Worm (Caenorhabditis elegans) whole organism, L1 larva: ENCODE results near the gene T25B9.1.

Experiments
- C04F5.9 ChIP-seq: sonication (generic microtip); optimal IDR thresholded peaks from 2 replicates; lab custom pipeline; 2016; ENCODE audit warnings: missing genetic modification characterization, missing compliant biosample characterization
- C16A3.4 ChIP-seq: fragments of 150-350 bp; optimal IDR thresholded peaks from 2 replicates; lab custom pipeline; 2014; ENCODE audit warnings: missing biosample characterization, missing genetic modification characterization
- F16B12.6 ChIP-seq: fragments of 150-350 bp; optimal IDR thresholded peaks from 2 replicates; lab custom pipeline; 2014; ENCODE audit warnings: missing biosample characterization, missing genetic modification characterization
- aly-2 ChIP-seq: fragments of 150-350 bp; optimal IDR thresholded peaks from 2 replicates; lab custom pipeline; 2014; ENCODE audit warnings: missing biosample characterization, missing genetic modification characterization
- blmp-1 ChIP-seq: fragments of 150-350 bp; optimal IDR thresholded peaks from 2 replicates; lab custom pipeline; 2014; ENCODE audit warnings: missing biosample characterization, missing genetic modification characterization
- ceh-63 ChIP-seq: fragments of 200-800 bp; sonication (Bioruptor generic); optimal IDR thresholded peaks from 2 replicates; lab custom pipeline; 2018; ENCODE audit warnings: mild to moderate bottlenecking, missing genetic modification characterization, missing compliant biosample characterization
- ces-1 ChIP-seq: fragments of 150-350 bp; optimal IDR thresholded peaks from 2 replicates; lab custom pipeline; 2014; ENCODE audit warnings: missing biosample characterization, missing genetic modification reagents, missing genetic modification characterization
- dpl-1 ChIP-seq, 3 experiments: fragments of 150-350 bp in 2 of 3; sonication (generic microtip) in 1 of 3; optimal IDR thresholded peaks; 2 replicates each; lab custom pipeline; 2014 to 2017; ENCODE audit warnings: missing biosample characterization in 3 of 3, missing genetic modification characterization in 3 of 3, missing genetic modification reagents in 3 of 3
- dsc-1 ChIP-seq: sonication (generic microtip); optimal IDR thresholded peaks from 2 replicates; lab custom pipeline; 2016; ENCODE audit warnings: mild to moderate bottlenecking, missing genetic modification characterization, missing compliant biosample characterization
- efl-1 ChIP-seq, 4 experiments: fragments of 150-350 bp; optimal IDR thresholded peaks in 3 of 4; peaks in 1 of 4; 1 replicate in 1 of 4; 2 replicates in 3 of 4; lab custom pipeline; 2014; ENCODE audit warnings: missing biosample characterization in 2 of 4, missing genetic modification characterization in 2 of 4, missing genetic modification reagents in 2 of 4
- egl-13 ChIP-seq: sonication (generic microtip); optimal IDR thresholded peaks from 2 replicates; lab custom pipeline; 2016; ENCODE audit warnings: missing genotype, missing genetic modification reagents, missing genetic modification characterization, missing compliant biosample characterization
- elt-2 ChIP-seq: sonication (generic microtip); optimal IDR thresholded peaks from 2 replicates; lab custom pipeline; 2016; ENCODE audit warnings: missing genetic modification characterization, mild to moderate bottlenecking, inconsistent platforms, missing compliant biosample characterization, missing genetic modification reagents
- ets-5 ChIP-seq: fragments of 200-800 bp; sonication (Bioruptor generic); IDR thresholded peaks from 2 replicates; pipeline ENCODE4 v1.3.6; 2022; ENCODE audit warnings: missing genetic modification characterization, missing compliant biosample characterization
- fkh-8 ChIP-seq: sonication (generic microtip); optimal IDR thresholded peaks from 2 replicates; lab custom pipeline; 2016; ENCODE audit warnings: mild to moderate bottlenecking, missing genetic modification characterization, missing compliant biosample characterization
- hlh-17 ChIP-seq: fragments of 200-800 bp; sonication (Bioruptor generic); optimal IDR thresholded peaks from 2 replicates; lab custom pipeline; 2018; ENCODE audit warnings: missing genetic modification characterization, mild to moderate bottlenecking, missing compliant biosample characterization, moderate library complexity, borderline replicate concordance
- lin-14 ChIP-seq: fragments of 200-800 bp; sonication (Bioruptor generic); optimal IDR thresholded peaks from 2 replicates; lab custom pipeline; 2018; ENCODE audit warnings: mild to moderate bottlenecking, missing genetic modification characterization, moderate library complexity, missing compliant biosample characterization
- lin-15B ChIP-seq: fragments of 150-350 bp; sonication (generic microtip); optimal IDR thresholded peaks from 3 replicates; lab custom pipeline; 2014; ENCODE audit warnings: missing biosample characterization, missing genetic modification characterization
- lin-35 ChIP-seq, 2 experiments: fragments of 150-350 bp; optimal IDR thresholded peaks; 2 replicates each; lab custom pipeline; 2014; ENCODE audit warnings: missing biosample characterization in 2 of 2, missing genetic modification characterization in 2 of 2, missing genetic modification reagents in 2 of 2
- lir-3 ChIP-seq: sonication (generic microtip); optimal IDR thresholded peaks from 2 replicates; lab custom pipeline; 2016; ENCODE audit warnings: mild to moderate bottlenecking, missing genetic modification characterization, moderate library complexity, missing compliant biosample characterization; ENCODE audit not compliant: poor library complexity
- lsy-2 ChIP-seq, 2 experiments: fragments of 150-350 bp; optimal IDR thresholded peaks; 2 replicates each; lab custom pipeline; 2014; ENCODE audit warnings: missing biosample characterization in 2 of 2, missing genetic modification characterization in 2 of 2
- mef-2 ChIP-seq: fragments of 150-350 bp; optimal IDR thresholded peaks from 2 replicates; lab custom pipeline; 2014; ENCODE audit warnings: missing biosample characterization, missing genetic modification characterization
- mep-1 ChIP-seq: fragments of 150-350 bp; optimal IDR thresholded peaks from 2 replicates; lab custom pipeline; 2014; ENCODE audit warnings: missing biosample characterization, missing genetic modification characterization
- nhr-20 ChIP-seq: sonication (generic microtip); optimal IDR thresholded peaks from 2 replicates; lab custom pipeline; 2016; ENCODE audit warnings: mild to moderate bottlenecking, missing genetic modification characterization, missing compliant biosample characterization
- nhr-47 ChIP-seq: sonication (generic microtip); optimal IDR thresholded peaks from 2 replicates; lab custom pipeline; 2016; ENCODE audit warnings: mild to moderate bottlenecking, missing genetic modification characterization, moderate library complexity, missing compliant biosample characterization
- nhr-71 ChIP-seq: sonication (generic microtip); optimal IDR thresholded peaks from 2 replicates; lab custom pipeline; 2016; ENCODE audit warnings: mild to moderate bottlenecking, missing genetic modification characterization, moderate library complexity, missing compliant biosample characterization
- nhr-77 ChIP-seq: fragments of 150-350 bp; optimal IDR thresholded peaks from 2 replicates; lab custom pipeline; 2014; ENCODE audit warnings: missing biosample characterization, missing genetic modification characterization
- nhr-85 ChIP-seq: sonication (generic microtip); peaks from one replicate; lab custom pipeline; 2016; ENCODE audit warnings: missing genetic modification characterization, inconsistent platforms, missing compliant biosample characterization
- nhr-90 ChIP-seq: sonication (generic microtip); optimal IDR thresholded peaks from 2 replicates; lab custom pipeline; 2016; ENCODE audit warnings: mild to moderate bottlenecking, missing genetic modification characterization, missing compliant biosample characterization; ENCODE audit not compliant: poor library complexity
- pqm-1 ChIP-seq: sonication (generic microtip); optimal IDR thresholded peaks from 3 replicates; lab custom pipeline; 2017; ENCODE audit warnings: missing biosample characterization, missing genetic modification characterization
- skn-1 ChIP-seq: fragments of 150-350 bp; optimal IDR thresholded peaks from 2 replicates; lab custom pipeline; 2014; ENCODE audit warnings: missing biosample characterization, missing genetic modification characterization
- snu-23 ChIP-seq: sonication (generic microtip); optimal IDR thresholded peaks from 2 replicates; lab custom pipeline; 2016; ENCODE audit warnings: missing genetic modification characterization, missing compliant biosample characterization
- swsn-7 ChIP-seq: sonication (generic microtip); optimal IDR thresholded peaks from 2 replicates; lab custom pipeline; 2016; ENCODE audit warnings: missing genetic modification characterization, missing compliant biosample characterization
- vab-15 ChIP-seq: sonication (generic microtip); optimal IDR thresholded peaks from 2 replicates; lab custom pipeline; 2017; ENCODE audit warnings: missing genotype, mild to moderate bottlenecking, missing genetic modification characterization, missing compliant biosample characterization
- xbp-1 ChIP-seq: sonication (generic microtip); optimal IDR thresholded peaks from 2 replicates; lab custom pipeline; 2016; ENCODE audit warnings: missing genetic modification characterization, missing compliant biosample characterization
- zag-1 ChIP-seq: fragments of 150-350 bp; optimal IDR thresholded peaks from 2 replicates; lab custom pipeline; 2014; ENCODE audit warnings: missing biosample characterization, missing genetic modification characterization
- ztf-11 ChIP-seq, 2 experiments: sonication (generic microtip); optimal IDR thresholded peaks; 2 replicates each; lab custom pipeline; 2016 to 2017; ENCODE audit warnings: missing genetic modification characterization in 2 of 2, missing biosample characterization in 1 of 2, missing compliant biosample characterization in 1 of 2

The T25B9.1 gene

ce11 chrIV:10718075-10718474 lies 31.9 kb downstream of the T25B9.1 start:
- TF ChIP-seq mep-1 (no peak), blmp-1 (tag; lab: Kevin White, UChicago) (peak; percentile 51)

ce11 chrIV:10716348-10716747 lies 33.6 kb downstream of the T25B9.1 start, which contains the start of gene ncx-3:
Gene ncx-3 (plus strand): TSS chrIV:10716648.
- no peak for TF ChIP-seq lin-15B (tag; lab: Kevin White, UChicago)
- no peak for TF ChIP-seq lsy-2 (tag; optimal IDR thresholded peaks at IDR 0.05; lab: Kevin White, UChicago)
- no peak for TF ChIP-seq egl-13
- no peak for TF ChIP-seq aly-2 (tag; lab: Kevin White, UChicago)
- TF ChIP-seq ceh-63 = no peak
- no peak for TF ChIP-seq lin-35 (GFP tag; optimal IDR thresholded peaks at IDR 0.05; lab: Kevin White, UChicago)
- no peak for TF ChIP-seq ets-5 (GFP tag; lab: Robert Waterston, UW)
- TF ChIP-seq swsn-7 (tag; lab: Kevin White, UChicago) = no peak
- no peak for TF ChIP-seq hlh-17 (GFP tag; lab: Kevin White, UChicago)
- TF ChIP-seq pqm-1 (tag; lab: Kevin White, UChicago) = no peak

ce11 chrIV:10714594-10714993 lies 35.3 kb downstream of the T25B9.1 start:
- TF ChIP-seq F16B12.6 = no peak
- no peak for TF ChIP-seq zag-1 (tag; lab: Kevin White, UChicago)
- no peak for TF ChIP-seq ces-1
- no peak for TF ChIP-seq elt-2 (tag; lab: Kevin White, UChicago)
- TF ChIP-seq nhr-71 (tag; lab: Kevin White, UChicago) = peak; percentile 45
- TF ChIP-seq lir-3 (tag; lab: Kevin White, UChicago) = no peak
- no peak for TF ChIP-seq ztf-11 (tag; optimal IDR thresholded peaks at IDR 0.05; lab: Kevin White, UChicago)
- no peak for TF ChIP-seq dsc-1
- TF ChIP-seq pqm-1 (tag; lab: Kevin White, UChicago) = no peak
- peak; percentile 23 to 29 for TF ChIP-seq efl-1 (optimal IDR thresholded peaks at IDR 0.05; lab: Kevin White, UChicago)
- TF ChIP-seq efl-1 (GFP tag; optimal IDR thresholded peaks at IDR 0.05 in 1 of 2; lab: Kevin White, UChicago) = peak; percentile 0 to 89
- TF ChIP-seq blmp-1 (tag; lab: Kevin White, UChicago) = peak; percentile 57
- TF ChIP-seq vab-15 (tag; lab: Kevin White, UChicago) = no peak
- peak; percentile 58 for TF ChIP-seq nhr-20
- TF ChIP-seq nhr-47 = peak; percentile 10
- peak; percentile 22 for TF ChIP-seq nhr-90 (tag; lab: Kevin White, UChicago)
- TF ChIP-seq C16A3.4 (tag; lab: Kevin White, UChicago) = no peak
- TF ChIP-seq fkh-8 (tag; lab: Kevin White, UChicago) = peak; percentile 42
- TF ChIP-seq nhr-77 (tag; lab: Kevin White, UChicago) = peak; percentile 28
- peak; percentile 75 for TF ChIP-seq lin-14 (GFP tag; lab: Kevin White, UChicago)
- TF ChIP-seq xbp-1 (tag; lab: Kevin White, UChicago) = peak; percentile 20
- TF ChIP-seq swsn-7 (tag; lab: Kevin White, UChicago) = peak; percentile 23
- peak; percentile 68 for TF ChIP-seq nhr-85 (tag; lab: Kevin White, UChicago)
- TF ChIP-seq ets-5 (GFP tag; lab: Robert Waterston, UW) = no peak
- TF ChIP-seq mep-1 = peak; percentile 59
- TF ChIP-seq dpl-1 (GFP tag; optimal IDR thresholded peaks at IDR 0.05; lab: Kevin White, UChicago) = peak; percentile 7 to 13 (median 12)
- no peak for TF ChIP-seq skn-1 (tag; lab: Kevin White, UChicago)
- no peak for TF ChIP-seq mef-2 (tag; lab: Kevin White, UChicago)
- peak; percentile 15 to 33 for TF ChIP-seq lsy-2 (tag; optimal IDR thresholded peaks at IDR 0.05; lab: Kevin White, UChicago)
- peak in 1 of 2 experiments; percentile 46 for TF ChIP-seq lin-35 (GFP tag; optimal IDR thresholded peaks at IDR 0.05; lab: Kevin White, UChicago)
- peak; percentile 60 for TF ChIP-seq snu-23 (GFP tag; lab: Kevin White, UChicago)
- no peak for TF ChIP-seq C04F5.9 (tag; lab: Kevin White, UChicago)
- TF ChIP-seq, all 84 proteins: peak for 17

- no peak for TF ChIP-seq efl-1 (optimal IDR thresholded peaks at IDR 0.05; lab: Kevin White, UChicago)
- TF ChIP-seq efl-1 (GFP tag; optimal IDR thresholded peaks at IDR 0.05 in 1 of 2; lab: Kevin White, UChicago) = peak in 1 of 2 experiments; percentile 75
- TF ChIP-seq fkh-8 (tag; lab: Kevin White, UChicago) = no peak
These were observed 38.2 kb downstream of the T25B9.1 start, which contains the start of gene glb-21 for ce11 chrIV:10711729-10712128. Gene glb-21 (minus strand): TSS chrIV:10711794.
